3 worm cellular contexts compared by ENCODE assay signal in the genomic region with DNA sequence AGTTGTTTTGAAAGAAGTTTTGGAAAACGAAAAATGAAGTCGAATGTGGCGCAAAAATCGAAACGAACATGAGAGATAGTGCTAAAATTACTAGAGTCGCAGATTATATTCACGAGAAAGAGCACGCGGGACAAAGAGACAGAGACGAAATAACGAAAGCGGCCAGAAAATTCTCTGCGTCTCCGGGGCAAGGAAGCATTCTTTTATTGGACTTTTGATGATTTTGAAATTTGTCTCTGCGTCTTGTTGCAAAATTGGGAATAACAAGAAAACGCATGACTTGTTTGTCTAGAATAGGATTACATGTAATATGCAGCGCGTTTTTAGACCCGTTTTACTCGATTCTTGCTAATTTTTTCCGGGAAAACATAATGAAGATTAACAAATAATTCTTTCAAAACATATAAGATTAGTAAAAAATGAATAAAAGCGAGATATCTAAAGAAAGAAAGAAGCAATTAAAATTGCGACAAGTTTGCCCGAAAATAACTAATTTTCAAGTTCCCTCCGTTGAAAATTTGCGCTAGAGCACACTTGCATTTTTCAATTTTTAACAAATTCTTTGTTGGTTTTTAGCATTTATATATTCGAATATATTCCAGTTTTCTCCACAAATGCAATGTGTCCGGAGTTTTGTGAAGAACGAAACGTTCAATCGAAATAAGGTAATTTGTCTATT.
TF ChIP-seq lines count a peak whose summit lies in the region.

A gene (minus strand): TSS at position 466 of the 679 bp plus-strand sequence.
A gene (plus strand): TSS at position 568 of the 679 bp plus-strand sequence.

TF ChIP-seq in whole organism, L1 larva, 84 proteins besides CTCF, POLR2A, EP300 and RAD21 (continued from another document and continues in another):
- TF ChIP-seq mab-9 (GFP tag; IDR thresholded peaks at IDR 0.05; lab: Robert Waterston, UW) = no peak
- no peak for TF ChIP-seq grh-1 (GFP tag; IDR thresholded peaks at IDR 0.05; lab: Robert Waterston, UW)
- TF ChIP-seq pag-3 (tag; optimal IDR thresholded peaks at IDR 0.05; lab: Kevin White, UChicago; ENCODE audit: borderline replicate concordance, insufficient read depth) = no peak
- TF ChIP-seq snpc-4 (tag; optimal IDR thresholded peaks at IDR 0.05; lab: Kevin White, UChicago) = peak; percentile 52
- TF ChIP-seq elt-2 (tag; optimal IDR thresholded peaks at IDR 0.05; lab: Kevin White, UChicago) = peak; percentile 47
- peak; percentile 95 for TF ChIP-seq fkh-8 (tag; optimal IDR thresholded peaks at IDR 0.05; lab: Kevin White, UChicago)
- TF ChIP-seq ceh-90 (tag; optimal IDR thresholded peaks at IDR 0.05; lab: Kevin White, UChicago) = peak; percentile 6
- TF ChIP-seq tbx-2 (tag; optimal IDR thresholded peaks at IDR 0.05; lab: Kevin White, UChicago) = peak; percentile 49
- TF ChIP-seq rnt-1 (tag; optimal IDR thresholded peaks at IDR 0.05; lab: Kevin White, UChicago) = peak; percentile 29
- TF ChIP-seq Y116A8C.19 (tag; optimal IDR thresholded peaks at IDR 0.05; lab: Kevin White, UChicago; ENCODE audit: borderline replicate concordance) = no peak
- TF ChIP-seq C34B4.2 (tag; optimal IDR thresholded peaks at IDR 0.05; lab: Kevin White, UChicago) = no peak
- no peak for TF ChIP-seq sptf-1 (tag; optimal IDR thresholded peaks at IDR 0.05; lab: Kevin White, UChicago)
- TF ChIP-seq ces-1 (GFP tag; optimal IDR thresholded peaks at IDR 0.05; lab: Kevin White, UChicago) = no peak
- TF ChIP-seq snu-23 (GFP tag; optimal IDR thresholded peaks at IDR 0.05; lab: Kevin White, UChicago) = peak; percentile 80
- TF ChIP-seq nhr-76 (tag; optimal IDR thresholded peaks at IDR 0.05; lab: Kevin White, UChicago) = no peak
- peak; percentile 30 for TF ChIP-seq lir-3 (tag; optimal IDR thresholded peaks at IDR 0.05; lab: Kevin White, UChicago; ENCODE audit: poor library complexity)
- no peak for TF ChIP-seq vab-15 (tag; optimal IDR thresholded peaks at IDR 0.05; lab: Kevin White, UChicago)
- TF ChIP-seq ceh-8 (GFP tag; optimal IDR thresholded peaks at IDR 0.05; lab: Kevin White, UChicago) = peak; percentile 48
- TF ChIP-seq nhr-12 (tag; optimal IDR thresholded peaks at IDR 0.05; lab: Kevin White, UChicago) = no peak
- no peak for TF ChIP-seq egl-27 (tag; optimal IDR thresholded peaks at IDR 0.05; lab: Kevin White, UChicago)
- TF ChIP-seq fos-1 (tag; optimal IDR thresholded peaks at IDR 0.05; lab: Kevin White, UChicago) = peak; percentile 27
- TF ChIP-seq lin-39 (tag; optimal IDR thresholded peaks at IDR 0.05; lab: Kevin White, UChicago) = no peak
- no peak for TF ChIP-seq nhr-28 (tag; optimal IDR thresholded peaks at IDR 0.05; lab: Kevin White, UChicago)
- peak; percentile 54 to 92 for TF ChIP-seq efl-1 (optimal IDR thresholded peaks at IDR 0.05; lab: Kevin White, UChicago)
- peak; percentile 90 to 99 for TF ChIP-seq efl-1 (GFP tag; optimal IDR thresholded peaks at IDR 0.05 in 1 of 2; lab: Kevin White, UChicago)
- no peak for TF ChIP-seq alr-1 (tag; optimal IDR thresholded peaks at IDR 0.05; lab: Kevin White, UChicago; ENCODE audit: borderline replicate concordance)
- no peak for TF ChIP-seq ama-1 (optimal IDR thresholded peaks at IDR 0.05; lab: Kevin White, UChicago)
- TF ChIP-seq nhr-237 (tag; optimal IDR thresholded peaks at IDR 0.05; lab: Kevin White, UChicago) = no peak
- peak; percentile 37 for TF ChIP-seq mep-1 (tag; optimal IDR thresholded peaks at IDR 0.05; lab: Kevin White, UChicago)
- TF ChIP-seq aly-2 (tag; optimal IDR thresholded peaks at IDR 0.05; lab: Kevin White, UChicago) = no peak
- TF ChIP-seq fkh-4 (tag; optimal IDR thresholded peaks at IDR 0.05; lab: Kevin White, UChicago; ENCODE audit: borderline replicate concordance) = peak; percentile 54
- TF ChIP-seq C04F5.9 (tag; optimal IDR thresholded peaks at IDR 0.05; lab: Kevin White, UChicago) = no peak
- peak in 1 of 6 experiments; percentile 52 for TF ChIP-seq elt-3 (tag; optimal IDR thresholded peaks at IDR 0.05; lab: Kevin White, UChicago)
- TF ChIP-seq pqm-1 (tag; optimal IDR thresholded peaks at IDR 0.05; lab: Kevin White, UChicago) = no peak
- TF ChIP-seq unc-98 (GFP tag; IDR thresholded peaks at IDR 0.05; lab: Robert Waterston, UW) = no peak
- TF ChIP-seq dpl-1 (GFP tag; optimal IDR thresholded peaks at IDR 0.05; lab: Kevin White, UChicago) = peak; percentile 80 to 92 (median 87)
- peak; percentile 76 for TF ChIP-seq fkh-10 (GFP tag; optimal IDR thresholded peaks at IDR 0.05; lab: Kevin White, UChicago)
- peak; percentile 76 for TF ChIP-seq pax-3 (tag; optimal IDR thresholded peaks at IDR 0.05; lab: Kevin White, UChicago)
- peak; percentile 34 for TF ChIP-seq nhr-19 (GFP tag; conservative IDR thresholded peaks at IDR 0.05; lab: Robert Waterston, UW)
- TF ChIP-seq hpl-2 (GFP tag; optimal IDR thresholded peaks at IDR 0.05; lab: Kevin White, UChicago) = no peak

TF ChIP-seq in whole organism, L3 larva, 47 proteins besides CTCF, POLR2A, EP300 and RAD21 (continued from another document):
- TF ChIP-seq nhr-43 (tag; optimal IDR thresholded peaks at IDR 0.05; lab: Kevin White, UChicago; ENCODE audit: poor library complexity, severe bottlenecking) = peak; percentile 4
- TF ChIP-seq zag-1 (tag; optimal IDR thresholded peaks at IDR 0.05; lab: Kevin White, UChicago) = no peak
- TF ChIP-seq elt-3 (tag; optimal IDR thresholded peaks at IDR 0.05; lab: Kevin White, UChicago) = no peak
- no peak for TF ChIP-seq fos-1 (tag; optimal IDR thresholded peaks at IDR 0.05; lab: Kevin White, UChicago)
- no peak for TF ChIP-seq nhr-76 (tag; optimal IDR thresholded peaks at IDR 0.05; lab: Kevin White, UChicago)
- TF ChIP-seq ceh-9 (tag; optimal IDR thresholded peaks at IDR 0.05; lab: Kevin White, UChicago) = no peak
- peak; percentile 94 for TF ChIP-seq skn-1 (tag; optimal IDR thresholded peaks at IDR 0.05; lab: Kevin White, UChicago)
- TF ChIP-seq eor-1 (tag; optimal IDR thresholded peaks at IDR 0.05; lab: Kevin White, UChicago) = no peak
- no peak for TF ChIP-seq lsy-12 (tag; optimal IDR thresholded peaks at IDR 0.05; lab: Kevin White, UChicago)
- no peak for TF ChIP-seq fkh-2 (tag; optimal IDR thresholded peaks at IDR 0.05; lab: Kevin White, UChicago)
- TF ChIP-seq nhr-77 (tag; optimal IDR thresholded peaks at IDR 0.05; lab: Kevin White, UChicago) = no peak
- TF ChIP-seq elt-2 (tag; optimal IDR thresholded peaks at IDR 0.05; lab: Kevin White, UChicago) = peak; percentile 48
- no peak for TF ChIP-seq nhr-237 (tag; optimal IDR thresholded peaks at IDR 0.05; lab: Kevin White, UChicago)
- TF ChIP-seq aly-2 (tag; optimal IDR thresholded peaks at IDR 0.05; lab: Kevin White, UChicago) = no peak
- TF ChIP-seq pqm-1 (tag; optimal IDR thresholded peaks at IDR 0.05; lab: Kevin White, UChicago) = peak; percentile 15
- TF ChIP-seq nfya-1 (tag; optimal IDR thresholded peaks at IDR 0.05; lab: Kevin White, UChicago; ENCODE audit: insufficient read depth) = peak; percentile 66
- TF ChIP-seq elt-1 (tag; optimal IDR thresholded peaks at IDR 0.05; lab: Kevin White, UChicago) = no peak
- TF ChIP-seq nhr-28 (tag; optimal IDR thresholded peaks at IDR 0.05; lab: Kevin White, UChicago) = no peak
- TF ChIP-seq ceh-16 (tag; optimal IDR thresholded peaks at IDR 0.05; lab: Kevin White, UChicago) = no peak
- TF ChIP-seq mml-1 (tag; optimal IDR thresholded peaks at IDR 0.05; lab: Kevin White, UChicago) = no peak
- peak; percentile 33 for TF ChIP-seq jun-1 (tag; optimal IDR thresholded peaks at IDR 0.05; lab: Kevin White, UChicago)
- no peak for TF ChIP-seq ZK546.5 (tag; optimal IDR thresholded peaks at IDR 0.05; lab: Kevin White, UChicago)
- peak; percentile 51 for TF ChIP-seq ceh-28 (tag; optimal IDR thresholded peaks at IDR 0.05; lab: Kevin White, UChicago)
- peak; percentile 25 for TF ChIP-seq nhr-11 (tag; optimal IDR thresholded peaks at IDR 0.05; lab: Kevin White, UChicago)
- no peak for TF ChIP-seq nhr-67 (tag; optimal IDR thresholded peaks at IDR 0.05; lab: Kevin White, UChicago)
- no peak for TF ChIP-seq tbx-2 (tag; optimal IDR thresholded peaks at IDR 0.05; lab: Kevin White, UChicago)
- no peak for TF ChIP-seq ama-1 (optimal IDR thresholded peaks at IDR 0.05; lab: Kevin White, UChicago)
- no peak for TF ChIP-seq ceh-82 (tag; optimal IDR thresholded peaks at IDR 0.05; lab: Kevin White, UChicago)
- TF ChIP-seq pha-4 (tag; optimal IDR thresholded peaks at IDR 0.05; lab: Kevin White, UChicago) = peak; percentile 56

TF ChIP-seq in whole organism, young adult, 124 proteins besides CTCF, POLR2A, EP300 and RAD21 (continued from another document):
- no peak for TF ChIP-seq Y56A3A.18 (GFP tag; IDR thresholded peaks at IDR 0.05; lab: Robert Waterston, UW)
- TF ChIP-seq F49E8.2 (tag; optimal IDR thresholded peaks at IDR 0.05; lab: Kevin White, UChicago; ENCODE audit: insufficient read depth) = no peak
